Worm (Caenorhabditis elegans): Measurements from ENCODE around the gene F16B12.6.

DNA sequence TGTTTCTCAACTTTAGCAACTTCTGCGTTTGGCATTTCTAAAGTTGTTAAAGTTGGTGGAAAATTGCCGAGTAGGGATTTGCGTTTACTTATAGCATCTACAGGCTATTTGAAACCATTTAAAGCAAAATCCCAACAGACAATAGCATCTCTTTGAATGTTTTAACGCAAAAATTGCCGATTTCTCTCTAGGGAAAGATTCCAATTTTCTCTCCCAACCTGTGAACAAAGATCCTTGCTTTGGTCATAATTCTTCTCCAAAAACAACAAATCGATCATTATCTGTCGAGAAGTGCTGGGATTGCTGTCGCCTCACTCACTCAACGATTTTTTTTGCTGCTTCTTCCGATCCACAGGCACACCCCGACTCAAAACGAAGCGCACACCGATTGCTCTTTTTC lies 48.4 kb upstream of the F16B12.6 start:
- TF ChIP-seq flt-1 (GFP tag; IDR thresholded peaks at IDR 0.05) (no peak), cog-1 (tag; optimal IDR thresholded peaks at IDR 0.05) (no peak), ztf-29 (GFP tag; IDR thresholded peaks at IDR 0.05) (no peak), ref-1 (GFP tag; conservative IDR thresholded peaks at IDR 0.05) (no peak), T22C8.4 (GFP tag; IDR thresholded peaks at IDR 0.05) (no peak), klf-2 (GFP tag; conservative IDR thresholded peaks at IDR 0.05) (no peak)
